Fruit fly (Drosophila melanogaster) whole organism, prepupa: ENCODE results near the gene CG12971.
A peak's percentile ranks its signal among the peaks of the same experiment; 100 is the strongest.

Source experiments
- Blimp-1 ChIP-seq: fragments of 200-800 bp; sonication (Bioruptor generic); optimal IDR thresholded peaks from 3 replicates; lab custom pipeline; 2017; ENCODE audit warnings: missing biosample characterization, missing genetic modification characterization, mild to moderate bottlenecking, moderate library complexity, missing genetic modification reagents
- CG10631 ChIP-seq: fragments of 200-800 bp; sonication (Bioruptor generic); optimal IDR thresholded peaks from 2 replicates; lab custom pipeline; 2016; ENCODE audit warnings: missing biosample characterization, missing genetic modification characterization
- CG10669 ChIP-seq: fragments of 200-800 bp; sonication (Bioruptor generic); optimal IDR thresholded peaks from 3 replicates; lab custom pipeline; 2018; ENCODE audit warnings: missing biosample characterization, mild to moderate bottlenecking, missing genetic modification characterization, moderate library complexity
- CG11294 ChIP-seq: fragments of 200-800 bp; sonication (Bioruptor generic); IDR thresholded peaks from 2 replicates; pipeline ENCODE4 v1.3.6; 2022; ENCODE audit warnings: missing biosample characterization, missing genetic modification characterization
- CG11762 ChIP-seq: fragments of 200-800 bp; sonication (Bioruptor generic); optimal IDR thresholded peaks from 3 replicates; lab custom pipeline; 2016; ENCODE audit warnings: missing biosample characterization, missing genetic modification characterization; ENCODE audit not compliant: insufficient read depth
- CG11902 ChIP-seq: fragments of 200-800 bp; sonication (Bioruptor generic); optimal IDR thresholded peaks from 3 replicates; lab custom pipeline; 2016; ENCODE audit warnings: missing biosample characterization, missing genetic modification characterization
- CG15336 ChIP-seq: fragments of 200-800 bp; sonication (Bioruptor generic); IDR thresholded peaks from 2 replicates; pipeline ENCODE4 v1.3.6; 2022; ENCODE audit warnings: missing biosample characterization, missing genetic modification characterization
- CG1621 ChIP-seq: fragments of 200-800 bp; sonication (Bioruptor generic); optimal IDR thresholded peaks from 3 replicates; lab custom pipeline; 2018; ENCODE audit warnings: missing biosample characterization, mild to moderate bottlenecking, missing genetic modification characterization
- CG16779 ChIP-seq: fragments of 200-800 bp; sonication (Bioruptor generic); optimal IDR thresholded peaks from 3 replicates; lab custom pipeline; 2017; ENCODE audit warnings: missing biosample characterization, mild to moderate bottlenecking, missing genetic modification characterization
- CG3032 ChIP-seq: fragments of 200-800 bp; optimal IDR thresholded peaks from 2 replicates; lab custom pipeline; 2019; ENCODE audit warnings: missing biosample characterization, mild to moderate bottlenecking, missing genetic modification characterization, moderate library complexity
- CG31627 ChIP-seq: fragments of 200-800 bp; sonication (Bioruptor generic); optimal IDR thresholded peaks from 3 replicates; lab custom pipeline; 2016; ENCODE audit warnings: missing biosample characterization, missing genetic modification characterization
- CG32006 ChIP-seq: fragments of 200-800 bp; sonication (Bioruptor generic); optimal IDR thresholded peaks from 3 replicates; lab custom pipeline; 2017; ENCODE audit warnings: missing biosample characterization, mild to moderate bottlenecking, missing genetic modification characterization
- CG34406 ChIP-seq: fragments of 200-800 bp; sonication (Bioruptor generic); optimal IDR thresholded peaks from 3 replicates; lab custom pipeline; 2016; ENCODE audit warnings: missing biosample characterization, missing genetic modification characterization
- CG6163 ChIP-seq: fragments of 200-800 bp; sonication (Bioruptor generic); IDR thresholded peaks from 3 replicates; pipeline ENCODE4 v1.3.6; 2022; ENCODE audit warnings: missing biosample characterization, missing genetic modification characterization
- CG6276 ChIP-seq: fragments of 200-800 bp; sonication (Bioruptor generic); optimal IDR thresholded peaks from 2 replicates; lab custom pipeline; 2017; ENCODE audit warnings: missing biosample characterization, mild to moderate bottlenecking, missing genetic modification characterization
- CG6854 ChIP-seq: fragments of 200-800 bp; sonication (Bioruptor generic); optimal IDR thresholded peaks from 2 replicates; lab custom pipeline; 2017; ENCODE audit warnings: missing biosample characterization, mild to moderate bottlenecking, missing genetic modification characterization
- CG8119 ChIP-seq: fragments of 200-800 bp; sonication (Bioruptor generic); IDR thresholded peaks from 3 replicates; pipeline ENCODE4 v1.3.6; 2022; ENCODE audit warnings: missing biosample characterization, missing genetic modification characterization
- CG8632 ChIP-seq: fragments of 200-800 bp; sonication (Bioruptor generic); optimal IDR thresholded peaks from 3 replicates; lab custom pipeline; 2016; ENCODE audit warnings: missing biosample characterization, missing genetic modification characterization
- CG9139 ChIP-seq: fragments of 200-800 bp; sonication (Bioruptor generic); optimal IDR thresholded peaks from 3 replicates; lab custom pipeline; 2017; ENCODE audit warnings: missing biosample characterization, mild to moderate bottlenecking, missing genetic modification characterization
- Eip75B ChIP-seq: fragments of 200-800 bp; sonication (Bioruptor generic); optimal IDR thresholded peaks from 3 replicates; lab custom pipeline; 2016; ENCODE audit warnings: missing biosample characterization, missing genetic modification characterization
- Eip78C ChIP-seq: fragments of 200-800 bp; sonication (Bioruptor generic); peaks from one replicate; lab custom pipeline; 2016; ENCODE audit warnings: missing biosample characterization, missing genetic modification characterization
- Eip93F ChIP-seq: fragments of 200-800 bp; sonication (Bioruptor generic); optimal IDR thresholded peaks from 2 replicates; lab custom pipeline; 2016; ENCODE audit warnings: missing biosample characterization, mild to moderate bottlenecking, missing genetic modification characterization
- Ets96B ChIP-seq: fragments of 200-800 bp; optimal IDR thresholded peaks from 2 replicates; lab custom pipeline; 2019; ENCODE audit warnings: missing biosample characterization, mild to moderate bottlenecking, missing genetic modification characterization, moderate library complexity
- Gug ChIP-seq: fragments of 200-800 bp; sonication (Bioruptor generic); IDR thresholded peaks from 2 replicates; pipeline ENCODE4 v1.3.6; 2022; ENCODE audit warnings: missing biosample characterization, missing genetic modification characterization
- Hr38 ChIP-seq: sonication (Bioruptor generic); optimal IDR thresholded peaks from 2 replicates; lab custom pipeline; 2016; ENCODE audit warnings: missing biosample characterization, missing genetic modification characterization
- Hr4 ChIP-seq: fragments of 200-800 bp; sonication (Bioruptor generic); optimal IDR thresholded peaks from 3 replicates; lab custom pipeline; 2016; ENCODE audit warnings: missing biosample characterization, missing genetic modification characterization
- Met ChIP-seq: fragments of 200-800 bp; sonication (Bioruptor generic); optimal IDR thresholded peaks from 3 replicates; lab custom pipeline; 2016; ENCODE audit warnings: missing biosample characterization, missing genetic modification characterization
- OdsH ChIP-seq: fragments of 200-800 bp; sonication (Bioruptor generic); optimal IDR thresholded peaks from 3 replicates; lab custom pipeline; 2016; ENCODE audit warnings: missing biosample characterization, missing genetic modification characterization
- Smox ChIP-seq: fragments of 200-800 bp; sonication (Bioruptor generic); optimal IDR thresholded peaks from 3 replicates; lab custom pipeline; 2016; ENCODE audit warnings: missing biosample characterization, missing genetic modification characterization
- Sox102F ChIP-seq: fragments of 200-800 bp; sonication (Bioruptor generic); optimal IDR thresholded peaks from 2 replicates; lab custom pipeline; 2016; ENCODE audit warnings: missing biosample characterization, mild to moderate bottlenecking, missing genetic modification characterization
- Sox14 ChIP-seq: fragments of 200-800 bp; sonication (Bioruptor generic); optimal IDR thresholded peaks from 3 replicates; lab custom pipeline; 2016; ENCODE audit warnings: missing biosample characterization, missing genetic modification characterization
- achi ChIP-seq: fragments of 200-800 bp; sonication (Bioruptor generic); optimal IDR thresholded peaks from 3 replicates; lab custom pipeline; 2016; ENCODE audit warnings: missing biosample characterization, missing genetic modification characterization
- acj6 ChIP-seq: fragments of 200-800 bp; sonication (Bioruptor generic); optimal IDR thresholded peaks from 3 replicates; lab custom pipeline; 2016; ENCODE audit warnings: missing biosample characterization, missing genetic modification characterization
- cyc ChIP-seq: fragments of 200-800 bp; sonication (Bioruptor generic); optimal IDR thresholded peaks from 3 replicates; lab custom pipeline; 2016; ENCODE audit warnings: missing biosample characterization, missing genetic modification characterization
- dsx ChIP-seq: fragments of 200-800 bp; optimal IDR thresholded peaks from 3 replicates; lab custom pipeline; 2019; ENCODE audit warnings: missing biosample characterization, mild to moderate bottlenecking, missing genetic modification characterization, moderate library complexity; ENCODE audit not compliant: poor library complexity, severe bottlenecking
- eg ChIP-seq: fragments of 200-800 bp; sonication (Bioruptor generic); IDR thresholded peaks from 3 replicates; pipeline ENCODE4 v1.3.6; 2022; ENCODE audit warnings: missing biosample characterization, missing genetic modification characterization
- esn ChIP-seq: fragments of 200-800 bp; sonication (Bioruptor generic); optimal IDR thresholded peaks from 2 replicates; lab custom pipeline; 2016; ENCODE audit warnings: missing biosample characterization, mild to moderate bottlenecking, missing genetic modification characterization, moderate library complexity
- fd59A ChIP-seq: fragments of 200-800 bp; sonication (Bioruptor generic); optimal IDR thresholded peaks from 2 replicates; lab custom pipeline; 2017; ENCODE audit warnings: missing biosample characterization, mild to moderate bottlenecking, missing genetic modification characterization, missing genetic modification reagents
- fd85E ChIP-seq: fragments of 200-800 bp; sonication (Bioruptor generic); optimal IDR thresholded peaks from 3 replicates; lab custom pipeline; 2016; ENCODE audit warnings: missing biosample characterization, missing genetic modification characterization
- fkh ChIP-seq: fragments of 200-800 bp; sonication (Bioruptor generic); optimal IDR thresholded peaks from 3 replicates; lab custom pipeline; 2017; ENCODE audit warnings: missing biosample characterization, mild to moderate bottlenecking, missing genetic modification characterization, moderate library complexity
- lz ChIP-seq: fragments of 200-800 bp; sonication (Bioruptor generic); optimal IDR thresholded peaks from 3 replicates; lab custom pipeline; 2016; ENCODE audit warnings: missing biosample characterization, missing genetic modification characterization
- pdm3 ChIP-seq: fragments of 200-800 bp; sonication (Bioruptor generic); optimal IDR thresholded peaks from 3 replicates; lab custom pipeline; 2016; ENCODE audit warnings: missing biosample characterization, missing genetic modification characterization
- salr ChIP-seq, 2 experiments: fragments of 200-800 bp; sonication (Bioruptor generic); optimal IDR thresholded peaks; 3 replicates each; lab custom pipeline; 2016 to 2018; ENCODE audit warnings: missing biosample characterization in 2 of 2, missing genetic modification characterization in 2 of 2, mild to moderate bottlenecking in 1 of 2
- spab ChIP-seq: fragments of 200-800 bp; sonication (Bioruptor generic); optimal IDR thresholded peaks from 2 replicates; lab custom pipeline; 2017; ENCODE audit warnings: missing biosample characterization, mild to moderate bottlenecking, missing genetic modification characterization, missing genetic modification reagents
- ss ChIP-seq, 2 experiments: fragments of 200-800 bp; sonication (Bioruptor generic); optimal IDR thresholded peaks; 2 replicates in 1 of 2; 3 replicates in 1 of 2; lab custom pipeline; 2017 to 2018; ENCODE audit warnings: mild to moderate bottlenecking in 2 of 2, missing biosample characterization in 2 of 2, missing genetic modification characterization in 2 of 2, moderate library complexity in 1 of 2
- svp ChIP-seq: fragments of 200-800 bp; sonication (Bioruptor generic); peaks from one replicate; lab custom pipeline; 2016; ENCODE audit warnings: missing biosample characterization, missing genetic modification characterization
- vri ChIP-seq: fragments of 200-800 bp; sonication (Bioruptor generic); optimal IDR thresholded peaks from 3 replicates; lab custom pipeline; 2016; ENCODE audit warnings: missing biosample characterization, mild to moderate bottlenecking, missing genetic modification characterization

The CG12971 gene

dm6 chr3L:21359879-21360278 lies 3.6 kb upstream of the CG12971 start, which contains the start of gene CG32440:
TSS of gene CG32440 (plus strand) at chr3L:21360179.
- TF ChIP-seq fkh (GFP tag; lab: Kevin White, UChicago) (no peak), eg (GFP tag; lab: Robert Waterston, UW) (no peak), OdsH (no peak), CG32006 (no peak), Met (GFP tag; lab: Kevin White, UChicago) (no peak)
- TF ChIP-seq, all 60 proteins: peak for 0

dm6 chr3L:21357383-21357782 lies 1.1 kb upstream of the CG12971 start, which contains the start of gene CG32437:
TSS of gene CG32437 (plus strand) at chr3L:21357683.
- TF ChIP-seq CG11294 (GFP tag; lab: Robert Waterston, UW) = no peak

dm6 chr3L:21348983-21349432 lies 7.3 kb downstream of the CG12971 start, which contains the start of gene ebd2:
TSS of gene ebd2 (minus strand) at chr3L:21349288.
- no peak for TF ChIP-seq CG10669
- peak; percentile 61 for TF ChIP-seq CG1621
- no peak for TF ChIP-seq lz (GFP tag; lab: Kevin White, UChicago)
- no peak for TF ChIP-seq Hr38
- TF ChIP-seq Eip75B = no peak
- no peak for TF ChIP-seq CG6854 (GFP tag; lab: Kevin White, UChicago)
- TF ChIP-seq CG9139 (GFP tag; lab: Kevin White, UChicago) = peak; percentile 13
- TF ChIP-seq esn (GFP tag; lab: Kevin White, UChicago) = no peak
- TF ChIP-seq vri (GFP tag; lab: Kevin White, UChicago) = peak; percentile 76
- TF ChIP-seq svp (GFP tag; lab: Kevin White, UChicago) = no peak
- no peak for TF ChIP-seq spab (GFP tag; lab: Kevin White, UChicago)
- no peak for TF ChIP-seq CG8119
- peak in 1 of 2 experiments; percentile 33 for TF ChIP-seq ss (GFP tag; optimal IDR thresholded peaks at IDR 0.05; lab: Kevin White, UChicago)
- TF ChIP-seq Eip93F (GFP tag; lab: Kevin White, UChicago) = no peak
- TF ChIP-seq CG16779 (tag; lab: Kevin White, UChicago) = no peak
- no peak for TF ChIP-seq Sox102F
- no peak for TF ChIP-seq Gug (GFP tag; lab: Robert Waterston, UW)
- no peak for TF ChIP-seq pdm3 (GFP tag; lab: Kevin White, UChicago)
- TF ChIP-seq dsx = no peak
- peak; percentile 46 for TF ChIP-seq Eip78C (GFP tag; lab: Kevin White, UChicago)
- no peak for TF ChIP-seq fd85E (GFP tag; lab: Kevin White, UChicago)
- no peak for TF ChIP-seq CG11294 (GFP tag; lab: Robert Waterston, UW)
- TF ChIP-seq acj6 (GFP tag; lab: Kevin White, UChicago) = no peak
- no peak for TF ChIP-seq CG31627 (GFP tag; lab: Kevin White, UChicago)
- 0 out of 2 replicates have a peak, but pooled peaks have one; percentile 11 for TF ChIP-seq CG15336 (GFP tag; lab: Robert Waterston, UW)
- no peak for TF ChIP-seq Met (GFP tag; lab: Kevin White, UChicago)
- peak; percentile 91 for TF ChIP-seq fkh (GFP tag; lab: Kevin White, UChicago)
- no peak for TF ChIP-seq salr (GFP tag; optimal IDR thresholded peaks at IDR 0.05; lab: Kevin White, UChicago)
- TF ChIP-seq achi (GFP tag; lab: Kevin White, UChicago) = no peak
- TF ChIP-seq OdsH = no peak
- no peak for TF ChIP-seq fd59A (GFP tag; lab: Kevin White, UChicago)
- TF ChIP-seq CG10631 (GFP tag; lab: Kevin White, UChicago) = no peak
- no peak for TF ChIP-seq CG11902 (GFP tag; lab: Kevin White, UChicago)
- no peak for TF ChIP-seq CG32006
- no peak for TF ChIP-seq CG3032 (tag; lab: Kevin White, UChicago)
- no peak for TF ChIP-seq Hr4 (GFP tag; lab: Kevin White, UChicago)
- no peak for TF ChIP-seq Sox14 (GFP tag; lab: Kevin White, UChicago)
- TF ChIP-seq CG6163 (GFP tag; lab: Robert Waterston, UW) = 0 out of 3 replicates have a peak, but pooled peaks have one; percentile 18
- no peak for TF ChIP-seq CG11762 (GFP tag; lab: Kevin White, UChicago)
- no peak for TF ChIP-seq Smox
- TF ChIP-seq cyc (GFP tag; lab: Kevin White, UChicago) = no peak
- no peak for TF ChIP-seq Ets96B (tag; lab: Kevin White, UChicago)
- TF ChIP-seq CG6276 (GFP tag; lab: Kevin White, UChicago) = peak; percentile 28
- TF ChIP-seq eg (GFP tag; lab: Robert Waterston, UW) = 0 out of 3 replicates have a peak, but pooled peaks have one; percentile 23
- TF ChIP-seq Blimp-1 = no peak
- no peak for TF ChIP-seq CG8632 (GFP tag; lab: Kevin White, UChicago)
- TF ChIP-seq CG34406 (GFP tag; lab: Kevin White, UChicago) = no peak
